Fruit fly (Drosophila melanogaster): Measurements from ENCODE around the gene CG43092.
A peak's percentile ranks its signal among the peaks of the same experiment; 100 is the strongest.

dm6 chr3R:22755187-22755777 lies 14.2 kb downstream of the CG43092 start:
- TF ChIP-seq CG9948 (tag; optimal IDR thresholded peaks at IDR 0.05) (no peak), CG4496 (GFP tag; IDR thresholded peaks at IDR 0.05) (no peak), CG10348 (GFP tag; IDR thresholded peaks at IDR 0.05) (no peak), CG17806 (tag; optimal IDR thresholded peaks at IDR 0.05) (no peak), CG8159 (tag; optimal IDR thresholded peaks at IDR 0.05) (no peak), CG12605 (GFP tag; IDR thresholded peaks at IDR 0.05) (no peak), Ets98B (GFP tag; IDR thresholded peaks at IDR 0.05) (peak; percentile 7; the same call in 1 of the 2 replicates), fd96Ca (GFP tag; IDR thresholded peaks at IDR 0.05) (no peak), CG34367 (tag; optimal IDR thresholded peaks at IDR 0.05) (no peak), CG8301 (tag; optimal IDR thresholded peaks at IDR 0.05) (no peak), CG13204 (GFP tag; optimal IDR thresholded peaks at IDR 0.05) (no peak), D1 (tag; optimal IDR thresholded peaks at IDR 0.05) (no peak), Pif1A (GFP tag; optimal IDR thresholded peaks at IDR 0.05) (no peak), gl (tag; optimal IDR thresholded peaks at IDR 0.05) (no peak)
